Fruit fly (Drosophila melanogaster) whole organism, embryonic: Measurements from ENCODE around the gene Drsl1.

Experiments
- Ada2b ChIP-seq: fragments of 200-800 bp; sonication (Bioruptor generic); IDR thresholded peaks from 2 replicates; pipeline ENCODE4 v1.3.6; 2022; ENCODE audit warnings: missing biosample characterization, missing genetic modification characterization
- Adf1 ChIP-seq: fragments of 200-800 bp; sonication (Bioruptor generic); IDR thresholded peaks from 2 replicates; pipeline ENCODE4 v1.3.6; 2022; ENCODE audit warnings: missing biosample characterization, missing genetic modification characterization
- CG10462 ChIP-seq: fragments of 200-800 bp; sonication (Bioruptor generic); optimal IDR thresholded peaks from 2 replicates; lab custom pipeline; 2016; ENCODE audit warnings: missing biosample characterization, missing genetic modification characterization
- CG12744 ChIP-seq: fragments of 200-800 bp; sonication (Bioruptor generic); optimal IDR thresholded peaks from 2 replicates; lab custom pipeline; 2016; ENCODE audit warnings: missing biosample characterization, missing genetic modification characterization
- CG14050 ChIP-seq: fragments of 200-800 bp; sonication (Bioruptor generic); IDR thresholded peaks from 3 replicates; pipeline ENCODE4 v1.3.6; 2022; ENCODE audit warnings: missing biosample characterization, missing genetic modification characterization
- CG15269 ChIP-seq: fragments of 200-800 bp; sonication (Bioruptor generic); optimal IDR thresholded peaks from 2 replicates; lab custom pipeline; 2018; ENCODE audit warnings: missing biosample characterization, mild to moderate bottlenecking, missing genetic modification characterization, moderate library complexity
- CG1647 ChIP-seq: fragments of 200-800 bp; sonication (Bioruptor generic); optimal IDR thresholded peaks from 3 replicates; lab custom pipeline; 2016; ENCODE audit warnings: missing biosample characterization, missing genetic modification characterization
- CG16813 ChIP-seq: fragments of 200-800 bp; sonication (Bioruptor generic); IDR thresholded peaks from 3 replicates; pipeline ENCODE4 v1.3.6; 2022; ENCODE audit warnings: missing biosample characterization, missing genetic modification characterization; ENCODE audit not compliant: partially characterized antibody
- CG17829 ChIP-seq: fragments of 200-800 bp; optimal IDR thresholded peaks from 2 replicates; lab custom pipeline; 2019; ENCODE audit warnings: missing biosample characterization, mild to moderate bottlenecking, missing genetic modification characterization, moderate library complexity
- CG17912 ChIP-seq: fragments of 200-800 bp; sonication (Bioruptor generic); optimal IDR thresholded peaks from 2 replicates; lab custom pipeline; 2018; ENCODE audit warnings: missing biosample characterization, mild to moderate bottlenecking, missing genetic modification characterization
- CG2116 ChIP-seq: fragments of 200-800 bp; sonication (Bioruptor generic); optimal IDR thresholded peaks from 3 replicates; lab custom pipeline; 2018; ENCODE audit warnings: missing biosample characterization, mild to moderate bottlenecking, missing genetic modification characterization
- CG2129 ChIP-seq: fragments of 200-800 bp; sonication (Bioruptor generic); IDR thresholded peaks from 2 replicates; pipeline ENCODE4 v1.3.6; 2022; ENCODE audit warnings: missing biosample characterization, missing genetic modification characterization; ENCODE audit not compliant: partially characterized antibody
- CG2202 ChIP-seq: fragments of 200-800 bp; sonication (Bioruptor generic); optimal IDR thresholded peaks from 2 replicates; lab custom pipeline; 2018; ENCODE audit warnings: missing biosample characterization, mild to moderate bottlenecking, missing genetic modification characterization
- CG2889 ChIP-seq: fragments of 200-800 bp; sonication (Bioruptor generic); IDR thresholded peaks from 3 replicates; pipeline ENCODE4 v1.3.6; 2022; ENCODE audit warnings: missing biosample characterization, missing genetic modification characterization
- CG3995 ChIP-seq: fragments of 200-800 bp; sonication (Bioruptor generic); optimal IDR thresholded peaks from 3 replicates; lab custom pipeline; 2016; ENCODE audit warnings: missing biosample characterization, missing genetic modification characterization
- CG6254 ChIP-seq: fragments of 200-800 bp; sonication (Bioruptor generic); optimal IDR thresholded peaks from 3 replicates; lab custom pipeline; 2017; ENCODE audit warnings: mild to moderate bottlenecking, missing biosample characterization, missing genetic modification reagents, missing genetic modification characterization
- CG6683 ChIP-seq: fragments of 200-800 bp; sonication (Bioruptor generic); optimal IDR thresholded peaks from 2 replicates; lab custom pipeline; 2017; ENCODE audit warnings: missing biosample characterization, mild to moderate bottlenecking, missing genetic modification characterization, missing genetic modification reagents
- CG7839 ChIP-seq: fragments of 200-800 bp; sonication (Bioruptor generic); optimal IDR thresholded peaks from 3 replicates; lab custom pipeline; 2018; ENCODE audit warnings: missing biosample characterization, mild to moderate bottlenecking, missing genetic modification characterization, moderate library complexity
- CG8924 ChIP-seq: fragments of 200-800 bp; optimal IDR thresholded peaks from 3 replicates; lab custom pipeline; 2019; ENCODE audit warnings: missing biosample characterization, mild to moderate bottlenecking, missing genetic modification characterization, moderate library complexity
- CG9215 ChIP-seq: fragments of 200-800 bp; sonication (Bioruptor generic); IDR thresholded peaks from 2 replicates; pipeline ENCODE4 v1.3.6; 2022; ENCODE audit warnings: missing biosample characterization, missing genetic modification characterization
- CG9437 ChIP-seq: fragments of 200-800 bp; sonication (Bioruptor generic); optimal IDR thresholded peaks from 2 replicates; lab custom pipeline; 2018; ENCODE audit warnings: missing biosample characterization, mild to moderate bottlenecking, missing genetic modification characterization
- Dll ChIP-seq: fragments of 200-800 bp; sonication (Bioruptor generic); IDR thresholded peaks from 4 replicates; pipeline ENCODE4 v1.3.6; 2022; ENCODE audit warnings: missing biosample characterization, missing genetic modification characterization; ENCODE audit not compliant: partially characterized antibody
- Dref ChIP-seq: fragments of 200-800 bp; sonication (Bioruptor generic); IDR thresholded peaks from 2 replicates; pipeline ENCODE4 v1.3.6; 2022; ENCODE audit warnings: missing biosample characterization, missing genetic modification characterization
- Fer1 ChIP-seq: fragments of 200-800 bp; sonication (Bioruptor generic); optimal IDR thresholded peaks from 2 replicates; lab custom pipeline; 2017; ENCODE audit warnings: missing biosample characterization, mild to moderate bottlenecking, missing genetic modification characterization
- HLH54F ChIP-seq: fragments of 200-800 bp; sonication (Bioruptor generic); optimal IDR thresholded peaks from 3 replicates; lab custom pipeline; 2016; ENCODE audit warnings: missing biosample characterization, missing genetic modification characterization
- MESR4 ChIP-seq: fragments of 200-800 bp; sonication (Bioruptor generic); optimal IDR thresholded peaks from 2 replicates; lab custom pipeline; 2018; ENCODE audit warnings: missing biosample characterization, mild to moderate bottlenecking, missing genetic modification characterization, moderate library complexity
- Mes4 ChIP-seq: fragments of 200-800 bp; sonication (Bioruptor generic); optimal IDR thresholded peaks from 2 replicates; lab custom pipeline; 2016; ENCODE audit warnings: missing biosample characterization, missing genetic modification characterization
- Neu2 ChIP-seq: fragments of 200-800 bp; sonication (Bioruptor generic); optimal IDR thresholded peaks from 3 replicates; lab custom pipeline; 2016; ENCODE audit warnings: missing biosample characterization, missing genetic modification characterization, borderline replicate concordance
- Scr ChIP-seq: fragments of 200-800 bp; sonication (Bioruptor generic); IDR thresholded peaks from 2 replicates; pipeline ENCODE4 v1.3.6; 2022; ENCODE audit warnings: missing biosample characterization, missing genetic modification characterization; ENCODE audit not compliant: partially characterized antibody
- Taf1 ChIP-seq: fragments of 200-800 bp; sonication (Bioruptor generic); IDR thresholded peaks from 2 replicates; pipeline ENCODE4 v1.3.6; 2022; ENCODE audit warnings: missing biosample characterization, missing genetic modification characterization
- bab2 ChIP-seq: fragments of 200-800 bp; sonication (Bioruptor generic); optimal IDR thresholded peaks from 2 replicates; lab custom pipeline; 2016; ENCODE audit warnings: missing biosample characterization, missing genetic modification characterization
- bcd ChIP-seq: fragments of 200-800 bp; sonication (Bioruptor generic); optimal IDR thresholded peaks from 2 replicates; lab custom pipeline; 2017; ENCODE audit warnings: missing biosample characterization, mild to moderate bottlenecking, missing genetic modification characterization
- fd3F ChIP-seq: fragments of 200-800 bp; sonication (Bioruptor generic); optimal IDR thresholded peaks from 2 replicates; lab custom pipeline; 2018; ENCODE audit warnings: missing biosample characterization, mild to moderate bottlenecking, missing genetic modification characterization, moderate library complexity
- fd96Cb ChIP-seq: fragments of 200-800 bp; sonication (Bioruptor generic); optimal IDR thresholded peaks from 2 replicates; lab custom pipeline; 2018; ENCODE audit warnings: missing biosample characterization, mild to moderate bottlenecking, missing genetic modification characterization, moderate library complexity
- gfzf ChIP-seq: fragments of 200-800 bp; sonication (Bioruptor generic); optimal IDR thresholded peaks from 2 replicates; lab custom pipeline; 2016; ENCODE audit warnings: missing biosample characterization, mild to moderate bottlenecking, missing genetic modification characterization, moderate library complexity
- lola ChIP-seq, 3 experiments: fragments of >200 bp in 2 of 3; fragments of 200-800 bp in 1 of 3; sonication (Bioruptor generic) in 1 of 3; optimal IDR thresholded peaks; 2 replicates each; lab custom pipeline; 2017 to 2019; ENCODE audit warnings: missing biosample characterization in 3 of 3, missing genetic modification characterization in 3 of 3, mild to moderate bottlenecking in 1 of 3, moderate library complexity in 1 of 3
- pfk ChIP-seq: fragments of 200-800 bp; sonication (Bioruptor generic); optimal IDR thresholded peaks from 2 replicates; lab custom pipeline; 2018; ENCODE audit warnings: missing biosample characterization, mild to moderate bottlenecking, missing genetic modification characterization, moderate library complexity
- prd ChIP-seq, 3 experiments: fragments of >200 bp in 2 of 3; fragments of 200-800 bp in 1 of 3; sonication (Bioruptor generic) in 1 of 3; optimal IDR thresholded peaks in 2 of 3; IDR thresholded peaks in 1 of 3; 2 replicates in 2 of 3; 3 replicates in 1 of 3; pipeline versions ENCODE4 v1.3.6 to Lab custom; 2017 to 2022; ENCODE audit warnings: missing biosample characterization in 1 of 3, missing genetic modification characterization in 1 of 3
- ranshi ChIP-seq: fragments of 200-800 bp; sonication (Bioruptor generic); IDR thresholded peaks from 2 replicates; pipeline ENCODE4 v1.3.6; 2022; ENCODE audit warnings: missing biosample characterization, missing genetic modification characterization
- run ChIP-seq: fragments of 200-800 bp; sonication (Bioruptor generic); optimal IDR thresholded peaks from 3 replicates; lab custom pipeline; 2018; ENCODE audit warnings: missing biosample characterization, mild to moderate bottlenecking, missing genetic modification characterization
- salm ChIP-seq: fragments of 200-800 bp; sonication (Bioruptor generic); optimal IDR thresholded peaks from 2 replicates; lab custom pipeline; 2018; ENCODE audit warnings: missing biosample characterization, mild to moderate bottlenecking, missing genetic modification characterization
- schlank ChIP-seq: fragments of 200-800 bp; sonication (Bioruptor generic); optimal IDR thresholded peaks from 2 replicates; lab custom pipeline; 2018; ENCODE audit warnings: missing biosample characterization, mild to moderate bottlenecking, missing genetic modification characterization
- sens ChIP-seq: fragments of 200-800 bp; sonication (Bioruptor generic); peaks from one replicate; lab custom pipeline; 2016; ENCODE audit warnings: missing biosample characterization, missing genetic modification characterization
- stwl ChIP-seq: fragments of 200-800 bp; sonication (Bioruptor generic); optimal IDR thresholded peaks from 3 replicates; lab custom pipeline; 2018; ENCODE audit warnings: missing biosample characterization, mild to moderate bottlenecking, missing genetic modification characterization, moderate library complexity
- tio ChIP-seq: fragments of 200-800 bp; sonication (Bioruptor generic); optimal IDR thresholded peaks from 2 replicates; lab custom pipeline; 2017; ENCODE audit warnings: missing biosample characterization, missing genetic modification characterization, inconsistent platforms
- tna ChIP-seq: fragments of 200-800 bp; sonication (Bioruptor generic); IDR thresholded peaks from 2 replicates; pipeline ENCODE4 v1.3.6; 2022; ENCODE audit warnings: missing biosample characterization, missing genetic modification characterization; ENCODE audit not compliant: partially characterized antibody
- unc-4 ChIP-seq: fragments of 200-800 bp; sonication (Bioruptor generic); IDR thresholded peaks from 2 replicates; pipeline ENCODE4 v1.3.6; 2022; ENCODE audit warnings: missing biosample characterization, missing genetic modification characterization; ENCODE audit not compliant: partially characterized antibody
- vnd ChIP-seq: fragments of 200-800 bp; sonication (Bioruptor generic); IDR thresholded peaks from 3 replicates; pipeline ENCODE4 v1.3.6; 2022; ENCODE audit warnings: missing biosample characterization, missing genetic modification characterization; ENCODE audit not compliant: partially characterized antibody
- zen2 ChIP-seq: fragments of 200-800 bp; sonication (Bioruptor generic); IDR thresholded peaks from 3 replicates; pipeline ENCODE4 v1.3.6; 2022; ENCODE audit warnings: missing biosample characterization, missing genetic modification characterization; ENCODE audit not compliant: partially characterized antibody

The Drsl1 gene

DNA sequence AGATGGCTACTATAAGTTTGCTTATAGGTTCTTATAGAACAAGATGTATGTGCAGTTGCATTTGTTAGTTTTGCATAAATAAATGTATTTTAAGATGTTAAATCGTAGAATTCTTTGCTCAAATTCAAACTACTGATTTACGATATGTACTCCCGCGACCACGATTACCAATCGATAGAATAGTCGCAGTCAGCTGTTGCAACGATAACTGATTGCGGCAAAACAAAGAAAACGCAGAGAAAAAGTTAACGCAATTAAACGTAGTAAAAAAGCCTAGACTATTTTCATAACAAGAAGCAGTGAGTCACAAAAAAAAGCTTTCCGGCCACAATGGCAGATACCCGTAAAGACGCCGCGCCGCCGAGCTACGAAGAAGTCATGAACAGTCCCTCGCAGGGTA lies 41.0 kb upstream of the Drsl1 start, which contains the start of gene CG12012 (continued):
- no peak for TF ChIP-seq bcd (GFP tag; lab: Kevin White, UChicago)
- no peak for TF ChIP-seq CG2202
- TF ChIP-seq run (tag; lab: Kevin White, UChicago): no peak
- no peak for TF ChIP-seq Mes4 (GFP tag; lab: Kevin White, UChicago)
- TF ChIP-seq tna: peak; percentile 51; the same call in 1 of the 2 replicates
- no peak for TF ChIP-seq CG10462
- TF ChIP-seq Scr (GFP tag; lab: Robert Waterston, UW): peak; percentile 58
- TF ChIP-seq bab2 (GFP tag; lab: Kevin White, UChicago): no peak
- TF ChIP-seq pfk: no peak
- peak; percentile 89 for TF ChIP-seq CG3995 (GFP tag; lab: Kevin White, UChicago)
- TF ChIP-seq CG17829: peak; percentile 13
- TF ChIP-seq prd (optimal IDR thresholded peaks at IDR 0.05; lab: Kevin White, UChicago): no peak
- no peak for TF ChIP-seq prd (GFP tag; IDR thresholded peaks at IDR 0.05; lab: Robert Waterston, UW)
- peak; percentile 37; the same call in 1 of the 2 replicates for TF ChIP-seq unc-4 (GFP tag; lab: Robert Waterston, UW)
- no peak for TF ChIP-seq CG14050 (GFP tag; lab: Robert Waterston, UW)
- TF ChIP-seq Dll (GFP tag; lab: Robert Waterston, UW): peak; percentile 65; the same call in 3 of the 4 replicates
- TF ChIP-seq CG6254 (GFP tag; lab: Kevin White, UChicago): no peak
- no peak for TF ChIP-seq CG8924 (tag; lab: Kevin White, UChicago)
- no peak for TF ChIP-seq schlank
- TF ChIP-seq CG12744 (GFP tag; lab: Kevin White, UChicago): no peak
- TF ChIP-seq Taf1 (GFP tag; lab: Robert Waterston, UW): no peak
- TF ChIP-seq tio (GFP tag; lab: Kevin White, UChicago): no peak
- no peak for TF ChIP-seq CG15269 (tag; lab: Kevin White, UChicago)
- peak; percentile 5 for TF ChIP-seq gfzf (GFP tag; lab: Kevin White, UChicago)
- TF ChIP-seq Dref (GFP tag; lab: Robert Waterston, UW): peak; percentile 62
- no peak for TF ChIP-seq HLH54F (GFP tag; lab: Kevin White, UChicago)
- no peak for TF ChIP-seq sens
- peak; percentile 28 for TF ChIP-seq stwl (tag; lab: Kevin White, UChicago)
- TF ChIP-seq Neu2: peak; percentile 47
- TF ChIP-seq CG17912 (GFP tag; lab: Kevin White, UChicago): no peak
- TF ChIP-seq fd3F: no peak
- TF ChIP-seq CG7839 (tag; lab: Kevin White, UChicago): no peak
- TF ChIP-seq lola (GFP tag; optimal IDR thresholded peaks at IDR 0.05; lab: Kevin White, UChicago): no peak
- TF ChIP-seq MESR4 (GFP tag; lab: Kevin White, UChicago): peak; percentile 10
- TF ChIP-seq CG9215 (GFP tag; lab: Robert Waterston, UW): no peak
- no peak for TF ChIP-seq salm (tag; lab: Kevin White, UChicago)
- TF ChIP-seq CG1647 (GFP tag; lab: Kevin White, UChicago): no peak
- TF ChIP-seq Ada2b (GFP tag; lab: Robert Waterston, UW): no peak
- no peak for TF ChIP-seq ranshi (GFP tag; lab: Robert Waterston, UW)
- TF ChIP-seq CG9437 (GFP tag; lab: Kevin White, UChicago): peak; percentile 63
- TF ChIP-seq CG6683 (GFP tag; lab: Kevin White, UChicago): no peak
- TF ChIP-seq CG2129 (GFP tag; lab: Robert Waterston, UW): 0 out of 2 replicates have a peak, but pooled peaks have one; percentile 14
- TF ChIP-seq CG16813: peak; percentile 48; the same call in 1 of the 3 replicates
- peak; percentile 50; the same call in 1 of the 3 replicates for TF ChIP-seq zen2 (GFP tag; lab: Robert Waterston, UW)
- peak; percentile 41 for TF ChIP-seq CG2116 (GFP tag; lab: Kevin White, UChicago)
- TF ChIP-seq vnd (GFP tag; lab: Robert Waterston, UW): peak; percentile 37; the same call in 1 of the 3 replicates
- no peak for TF ChIP-seq fd96Cb (tag; lab: Kevin White, UChicago)
- no peak for TF ChIP-seq Adf1
- no peak for TF ChIP-seq Fer1
- no peak for TF ChIP-seq CG2889
